Worm (Caenorhabditis elegans) whole organism, young adult: ENCODE measurements around the gene nfya-1.
A peak's percentile ranks its signal among the peaks of the same experiment; 100 is the strongest.

ENCODE experiments used
- B0019.2 ChIP-seq: fragments of 200-800 bp; sonication (Bioruptor generic); conservative IDR thresholded peaks from 2 replicates; pipeline ENCODE4 v1.3.6; 2022; ENCODE audit warnings: missing genetic modification reagents, missing genetic modification characterization, missing compliant biosample characterization
- B0336.3 ChIP-seq: fragments of 200-800 bp; sonication (Bioruptor generic); IDR thresholded peaks from 2 replicates; pipeline ENCODE4 v1.3.6; 2022; ENCODE audit warnings: missing genetic modification characterization, missing compliant biosample characterization
- D2030.7 ChIP-seq: fragments of 200-800 bp; sonication (Bioruptor generic); IDR thresholded peaks from 2 replicates; pipeline ENCODE4 v1.3.6; 2022; ENCODE audit warnings: missing genetic modification reagents, missing genetic modification characterization, missing compliant biosample characterization
- F52B5.7 ChIP-seq: sonication (generic microtip); optimal IDR thresholded peaks from 2 replicates; lab custom pipeline; 2016; ENCODE audit warnings: mild to moderate bottlenecking, missing genetic modification characterization, missing compliant biosample characterization
- F55B11.4 ChIP-seq: sonication (generic microtip); optimal IDR thresholded peaks from 2 replicates; lab custom pipeline; 2016; ENCODE audit warnings: missing compliant biosample characterization, missing genetic modification characterization, borderline replicate concordance; ENCODE audit not compliant: insufficient read depth
- K11D2.4 ChIP-seq: fragments of 200-800 bp; sonication (Bioruptor generic); IDR thresholded peaks from 2 replicates; pipeline ENCODE4 v1.3.6; 2022; ENCODE audit warnings: missing genetic modification reagents, missing genetic modification characterization, missing compliant biosample characterization
- Y53F4B.3 ChIP-seq: fragments of 200-800 bp; sonication (Bioruptor generic); IDR thresholded peaks from 2 replicates; pipeline ENCODE4 v1.3.6; 2022; ENCODE audit warnings: missing genetic modification reagents, missing genetic modification characterization, missing compliant biosample characterization
- Y95B8A.8 ChIP-seq: fragments of 200-800 bp; sonication (Bioruptor generic); IDR thresholded peaks from 2 replicates; pipeline ENCODE4 v1.3.6; 2022; ENCODE audit warnings: missing genetic modification reagents, missing genetic modification characterization, missing compliant biosample characterization
- aptf-2 ChIP-seq: fragments of 200-800 bp; sonication (Bioruptor generic); conservative IDR thresholded peaks from 2 replicates; pipeline ENCODE4 v1.3.6; 2022; ENCODE audit warnings: missing genetic modification reagents, missing genetic modification characterization, missing compliant biosample characterization
- bed-2 ChIP-seq: fragments of 200-800 bp; sonication (Bioruptor generic); IDR thresholded peaks from 2 replicates; pipeline ENCODE4 v1.3.6; 2022; ENCODE audit warnings: missing genetic modification reagents, missing genetic modification characterization, missing compliant biosample characterization
- cebp-2 ChIP-seq: fragments of 200-800 bp; sonication (Bioruptor generic); IDR thresholded peaks from 2 replicates; pipeline ENCODE4 v1.3.6; 2022; ENCODE audit warnings: missing genetic modification characterization, missing compliant biosample characterization
- ceh-100 ChIP-seq: fragments of 200-800 bp; sonication (Bioruptor generic); IDR thresholded peaks from 2 replicates; pipeline ENCODE4 v1.3.6; 2022; ENCODE audit warnings: missing genetic modification reagents, missing genetic modification characterization, missing compliant biosample characterization
- ceh-27 ChIP-seq: fragments of 200-800 bp; sonication (Bioruptor generic); optimal IDR thresholded peaks from 2 replicates; lab custom pipeline; 2018; ENCODE audit warnings: mild to moderate bottlenecking, missing genetic modification characterization, moderate library complexity, missing compliant biosample characterization
- ceh-40 ChIP-seq: fragments of 200-800 bp; sonication (Bioruptor generic); IDR thresholded peaks from 2 replicates; pipeline ENCODE4 v1.3.6; 2022; ENCODE audit warnings: missing genetic modification characterization, missing compliant biosample characterization
- ceh-79 ChIP-seq: sonication (generic microtip); optimal IDR thresholded peaks from 2 replicates; lab custom pipeline; 2017; ENCODE audit warnings: mild to moderate bottlenecking, missing genetic modification characterization, missing compliant biosample characterization
- dpff-1 ChIP-seq: sonication (generic microtip); optimal IDR thresholded peaks from 2 replicates; lab custom pipeline; 2017; ENCODE audit warnings: mild to moderate bottlenecking, missing genetic modification characterization, missing compliant biosample characterization
- egl-44 ChIP-seq: fragments of 200-800 bp; sonication (Bioruptor generic); IDR thresholded peaks from 2 replicates; pipeline ENCODE4 v1.3.6; 2022; ENCODE audit warnings: missing genetic modification reagents, missing genetic modification characterization, missing compliant biosample characterization
- ekl-4 ChIP-seq: fragments of 200-800 bp; sonication (Bioruptor generic); IDR thresholded peaks from 2 replicates; pipeline ENCODE4 v1.3.6; 2022; ENCODE audit warnings: missing genetic modification reagents, missing genetic modification characterization, missing compliant biosample characterization
- ets-4 ChIP-seq: fragments of 200-800 bp; sonication (Bioruptor generic); optimal IDR thresholded peaks from 2 replicates; lab custom pipeline; 2018; ENCODE audit warnings: mild to moderate bottlenecking, missing genetic modification characterization, missing compliant biosample characterization
- fkh-3 ChIP-seq: sonication (generic microtip); optimal IDR thresholded peaks from 2 replicates; lab custom pipeline; 2016; ENCODE audit warnings: mild to moderate bottlenecking, missing genetic modification characterization, missing compliant biosample characterization
- hmg-1.2 ChIP-seq: fragments of 200-800 bp; sonication (Bioruptor generic); IDR thresholded peaks from 2 replicates; pipeline ENCODE4 v1.3.6; 2022; ENCODE audit warnings: missing genetic modification reagents, missing genetic modification characterization, missing compliant biosample characterization
- hmg-20 ChIP-seq: fragments of 200-800 bp; sonication (Bioruptor generic); IDR thresholded peaks from 2 replicates; pipeline ENCODE4 v1.3.6; 2022; ENCODE audit warnings: missing genetic modification reagents, missing genetic modification characterization, missing compliant biosample characterization
- lag-1 ChIP-seq: fragments of 200-800 bp; sonication (Bioruptor generic); IDR thresholded peaks from 2 replicates; pipeline ENCODE4 v1.3.6; 2022; ENCODE audit warnings: missing genetic modification reagents, missing genetic modification characterization, missing compliant biosample characterization
- let-526 ChIP-seq: fragments of 200-800 bp; sonication (Bioruptor generic); IDR thresholded peaks from 2 replicates; pipeline ENCODE4 v1.3.6; 2022; ENCODE audit warnings: missing genetic modification reagents, missing genetic modification characterization, missing compliant biosample characterization
- lin-26 ChIP-seq: fragments of 200-800 bp; sonication (Bioruptor generic); IDR thresholded peaks from 2 replicates; pipeline ENCODE4 v1.3.6; 2022; ENCODE audit warnings: missing genetic modification reagents, missing genetic modification characterization, missing compliant biosample characterization
- madf-3 ChIP-seq: fragments of 200-800 bp; sonication (Bioruptor generic); IDR thresholded peaks from 2 replicates; pipeline ENCODE4 v1.3.6; 2022; ENCODE audit warnings: missing genetic modification reagents, missing genetic modification characterization, missing compliant biosample characterization
- mcd-1 ChIP-seq: fragments of 200-800 bp; sonication (Bioruptor generic); IDR thresholded peaks from 2 replicates; pipeline ENCODE4 v1.3.6; 2022; ENCODE audit warnings: missing genetic modification reagents, missing genetic modification characterization, missing compliant biosample characterization
- mel-28 ChIP-seq: sonication (generic microtip); optimal IDR thresholded peaks from 2 replicates; lab custom pipeline; 2016; ENCODE audit warnings: borderline replicate concordance, mild to moderate bottlenecking, missing genetic modification characterization, missing compliant biosample characterization
- nhr-80 ChIP-seq: sonication (generic microtip); optimal IDR thresholded peaks from 2 replicates; lab custom pipeline; 2016; ENCODE audit warnings: missing genetic modification characterization, missing compliant biosample characterization
- rpc-1 ChIP-seq, 2 experiments: fragments of 150-350 bp in 1 of 2; sonication (generic microtip) in 1 of 2; optimal IDR thresholded peaks; 2 replicates each; lab custom pipeline; 2014 to 2018; ENCODE audit warnings: missing biosample characterization in 1 of 2, missing genetic modification characterization in 1 of 2, missing genetic modification reagents in 1 of 2, missing genotype in 1 of 2
- sea-2 ChIP-seq: fragments of 200-800 bp; sonication (Bioruptor generic); IDR thresholded peaks from 2 replicates; pipeline ENCODE4 v1.3.6; 2022; ENCODE audit warnings: missing genetic modification characterization, missing compliant biosample characterization
- snpc-1.1 ChIP-seq: sonication (generic microtip); optimal IDR thresholded peaks from 2 replicates; lab custom pipeline; 2017; ENCODE audit warnings: missing genetic modification characterization, mild to moderate bottlenecking, missing compliant biosample characterization, antibody characterized with exemption, moderate library complexity, missing genotype, missing genetic modification reagents; ENCODE audit not compliant: insufficient read depth
- snpc-4 ChIP-seq, 5 experiments: fragments of 150-350 bp in 1 of 5; sonication (generic microtip) in 4 of 5; optimal IDR thresholded peaks; 2 replicates each; lab custom pipeline; 2014 to 2018; ENCODE audit warnings: missing genetic modification characterization in 5 of 5, missing biosample characterization in 3 of 5, antibody characterized with exemption in 2 of 5, mild to moderate bottlenecking in 2 of 5, missing compliant biosample characterization in 2 of 5, missing genotype in 2 of 5, moderate library complexity in 2 of 5, missing genetic modification reagents in 1 of 5
- tbx-9 ChIP-seq: sonication (generic microtip); optimal IDR thresholded peaks from 2 replicates; lab custom pipeline; 2016; ENCODE audit warnings: borderline replicate concordance, missing genetic modification characterization, inconsistent platforms, missing compliant biosample characterization
- tlf-1 ChIP-seq: fragments of 200-800 bp; sonication (Bioruptor generic); optimal IDR thresholded peaks from 2 replicates; lab custom pipeline; 2018; ENCODE audit warnings: mild to moderate bottlenecking, missing genetic modification characterization, missing compliant biosample characterization
- xnd-1 ChIP-seq: sonication (generic microtip); optimal IDR thresholded peaks from 2 replicates; lab custom pipeline; 2016; ENCODE audit warnings: missing genotype, missing genetic modification reagents, missing genetic modification characterization, missing compliant biosample characterization
- zfh-2 ChIP-seq: fragments of 200-800 bp; sonication (Bioruptor generic); conservative IDR thresholded peaks from 2 replicates; pipeline ENCODE4 v1.3.6; 2022; ENCODE audit warnings: missing genetic modification reagents, missing genetic modification characterization, missing compliant biosample characterization
- ztf-22 ChIP-seq: fragments of 200-800 bp; sonication (Bioruptor generic); optimal IDR thresholded peaks from 2 replicates; lab custom pipeline; 2018; ENCODE audit warnings: mild to moderate bottlenecking, missing genetic modification characterization, moderate library complexity, missing compliant biosample characterization
- ztf-28 ChIP-seq: fragments of 200-800 bp; sonication (Bioruptor generic); IDR thresholded peaks from 2 replicates; pipeline ENCODE4 v1.3.6; 2022; ENCODE audit warnings: missing genetic modification reagents, missing genetic modification characterization, missing compliant biosample characterization

The nfya-1 gene

DNA sequence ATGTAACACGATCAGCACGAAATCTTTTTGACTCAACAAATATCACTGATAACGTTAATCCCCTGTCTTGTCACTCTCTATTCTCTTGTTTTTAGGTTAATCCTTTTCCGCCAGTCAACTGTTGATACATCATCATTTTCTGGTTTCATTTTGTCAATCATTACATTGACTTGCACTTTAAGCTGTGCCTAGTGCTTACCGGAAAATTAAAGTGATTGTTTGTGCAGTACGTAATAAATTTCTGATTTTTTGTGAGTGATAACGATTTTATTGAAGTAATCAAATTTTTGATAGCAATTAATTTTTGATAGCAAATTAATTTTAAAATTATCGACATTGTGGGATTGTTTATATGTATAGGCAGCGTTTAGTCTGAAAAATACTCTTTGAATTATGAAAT is 37.5 kb downstream of the nfya-1 start:
- no peak for TF ChIP-seq rpc-1 (optimal IDR thresholded peaks at IDR 0.05; lab: Kevin White, UChicago)
- no peak for TF ChIP-seq rpc-1 (tag; optimal IDR thresholded peaks at IDR 0.05; lab: Kevin White, UChicago)
- no peak for TF ChIP-seq mcd-1 (GFP tag; lab: Robert Waterston, UW)
- peak; percentile 35 for TF ChIP-seq ets-4 (GFP tag; lab: Kevin White, UChicago)
- no peak for TF ChIP-seq ztf-28
- TF ChIP-seq nhr-80 (tag; lab: Kevin White, UChicago) = peak; percentile 66

DNA sequence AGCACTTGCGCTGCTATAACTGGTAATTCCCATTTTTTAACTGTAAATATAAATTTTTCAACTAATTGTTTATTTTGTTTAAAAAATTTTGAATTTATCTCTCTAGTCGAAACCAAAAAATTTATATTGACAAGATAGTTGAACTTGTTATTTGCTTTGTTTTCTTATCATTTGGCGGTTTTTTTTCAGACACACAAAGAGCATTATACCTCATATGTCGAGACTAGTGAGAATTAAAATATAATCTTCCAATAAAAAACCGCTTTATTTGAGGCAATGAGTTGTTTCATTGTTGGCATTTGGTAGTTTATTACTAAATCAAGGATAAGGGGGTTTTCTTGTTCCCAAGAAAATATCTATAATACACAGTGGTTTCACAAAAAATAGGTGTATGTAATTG is 38.4 kb downstream of the nfya-1 start:
- TF ChIP-seq Y95B8A.8 (GFP tag; lab: Robert Waterston, UW) (no peak), let-526 (GFP tag; lab: Robert Waterston, UW) (no peak), lag-1 (GFP tag; lab: Robert Waterston, UW) (no peak), B0019.2 (GFP tag; lab: Robert Waterston, UW) (no peak), xnd-1 (tag; lab: Kevin White, UChicago) (no peak), rpc-1 (optimal IDR thresholded peaks at IDR 0.05; lab: Kevin White, UChicago) (no peak), rpc-1 (tag; optimal IDR thresholded peaks at IDR 0.05; lab: Kevin White, UChicago) (no peak)

- TF ChIP-seq hmg-20 (GFP tag; lab: Robert Waterston, UW) = no peak
- TF ChIP-seq let-526 (GFP tag; lab: Robert Waterston, UW) = no peak
- no peak for TF ChIP-seq egl-44
- TF ChIP-seq cebp-2 (GFP tag; lab: Robert Waterston, UW) = no peak
- TF ChIP-seq fkh-3 (tag; lab: Kevin White, UChicago) = no peak
- TF ChIP-seq mcd-1 (GFP tag; lab: Robert Waterston, UW) = no peak
- TF ChIP-seq F52B5.7 (tag; lab: Kevin White, UChicago) = no peak
- no peak for TF ChIP-seq zfh-2 (GFP tag; lab: Robert Waterston, UW)
- no peak for TF ChIP-seq snpc-1.1 (tag; lab: Kevin White, UChicago)
- no peak for TF ChIP-seq snpc-4 (GFP tag; optimal IDR thresholded peaks at IDR 0.05; lab: Kevin White, UChicago)
- no peak for TF ChIP-seq snpc-4 (tag; optimal IDR thresholded peaks at IDR 0.05; lab: Kevin White, UChicago)
- TF ChIP-seq mel-28 (tag; lab: Kevin White, UChicago) = no peak
- TF ChIP-seq ztf-22 (GFP tag; lab: Kevin White, UChicago) = no peak
- TF ChIP-seq ceh-27 = no peak
- no peak for TF ChIP-seq ceh-79 (tag; lab: Kevin White, UChicago)
- TF ChIP-seq Y53F4B.3 (GFP tag; lab: Robert Waterston, UW) = no peak
- no peak for TF ChIP-seq tbx-9
- no peak for TF ChIP-seq lin-26 (GFP tag; lab: Robert Waterston, UW)
- TF ChIP-seq dpff-1 (tag; lab: Kevin White, UChicago) = no peak
- TF ChIP-seq, all 124 proteins: peak for 0
These were observed 39.4 kb downstream of the nfya-1 start, which contains the start of gene Y62H9A.11 for ce11 chrX:11907263-11907662. Y62H9A.11 (minus strand) TSS chrX:11907363.

DNA sequence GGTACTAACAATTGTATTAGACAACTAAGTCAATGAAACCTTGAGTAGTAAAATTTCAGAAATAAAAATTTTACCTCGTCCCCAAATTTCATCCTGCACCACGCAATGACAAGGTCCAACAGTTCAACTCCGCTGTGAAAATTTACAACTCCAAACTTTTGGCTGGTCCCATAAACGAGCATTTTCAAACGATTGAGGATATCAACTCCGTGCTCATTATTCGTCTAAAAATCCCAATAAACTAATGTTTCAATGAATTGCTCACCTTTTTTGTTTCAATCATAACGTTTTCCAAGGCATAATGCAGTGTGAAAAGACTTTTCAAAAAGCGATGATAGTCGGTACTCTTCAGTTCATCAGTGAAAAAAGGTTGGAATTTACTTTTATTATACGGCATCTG is 40.0 kb downstream of the nfya-1 start:
- TF ChIP-seq madf-3 (GFP tag; lab: Robert Waterston, UW) = no peak
- TF ChIP-seq D2030.7 (GFP tag; lab: Robert Waterston, UW) = no peak
- no peak for TF ChIP-seq cebp-2 (GFP tag; lab: Robert Waterston, UW)
- TF ChIP-seq zfh-2 (GFP tag; lab: Robert Waterston, UW) = no peak
- no peak for TF ChIP-seq fkh-3 (tag; lab: Kevin White, UChicago)
- no peak for TF ChIP-seq bed-2 (GFP tag; lab: Robert Waterston, UW)
- TF ChIP-seq sea-2 (GFP tag; lab: Robert Waterston, UW) = no peak
- no peak for TF ChIP-seq ceh-40 (GFP tag; lab: Robert Waterston, UW)
- TF ChIP-seq K11D2.4 (GFP tag; lab: Robert Waterston, UW) = no peak
- TF ChIP-seq ekl-4 = no peak
- TF ChIP-seq dpff-1 (tag; lab: Kevin White, UChicago) = no peak
- no peak for TF ChIP-seq aptf-2 (GFP tag; lab: Robert Waterston, UW)
- TF ChIP-seq tlf-1 (GFP tag; lab: Kevin White, UChicago) = no peak
- TF ChIP-seq F55B11.4 = no peak
- TF ChIP-seq hmg-1.2 = no peak
- TF ChIP-seq ceh-100 (GFP tag; lab: Robert Waterston, UW) = no peak
- no peak for TF ChIP-seq B0336.3
